Fruit fly (Drosophila melanogaster) whole organism, embryonic: ENCODE data around the gene Rlb1.

Experiments used
- Antp ChIP-seq: fragments of 200-800 bp; sonication (Bioruptor generic); optimal IDR thresholded peaks from 3 replicates; lab custom pipeline; 2016; ENCODE audit warnings: missing biosample characterization, missing genetic modification characterization
- CG10543 ChIP-seq: fragments of 200-800 bp; sonication (Bioruptor generic); optimal IDR thresholded peaks from 3 replicates; lab custom pipeline; 2017; ENCODE audit warnings: missing biosample characterization, mild to moderate bottlenecking, missing genetic modification characterization, moderate library complexity
- CG11504 ChIP-seq: fragments of 200-800 bp; sonication (Bioruptor generic); optimal IDR thresholded peaks from 3 replicates; lab custom pipeline; 2019; ENCODE audit warnings: missing biosample characterization, mild to moderate bottlenecking, missing genetic modification characterization, moderate library complexity
- CG11560 ChIP-seq: fragments of 200-800 bp; sonication (Bioruptor generic); IDR thresholded peaks from 3 replicates; pipeline ENCODE4 v1.3.6; 2022; ENCODE audit warnings: missing biosample characterization, missing genetic modification characterization
- CG12104 ChIP-seq: fragments of 200-800 bp; sonication (Bioruptor generic); optimal IDR thresholded peaks from 3 replicates; lab custom pipeline; 2016; ENCODE audit warnings: missing biosample characterization, missing genetic modification characterization
- CG13775 ChIP-seq: fragments of 200-800 bp; sonication (Bioruptor generic); optimal IDR thresholded peaks from 3 replicates; lab custom pipeline; 2017; ENCODE audit warnings: missing biosample characterization, mild to moderate bottlenecking, missing genetic modification characterization
- CG14441 ChIP-seq: fragments of 200-800 bp; sonication (Bioruptor generic); IDR thresholded peaks from 2 replicates; pipeline ENCODE4 v1.3.6; 2022; ENCODE audit warnings: missing biosample characterization, missing genetic modification characterization
- CG15696 ChIP-seq: fragments of 200-800 bp; sonication (Bioruptor generic); optimal IDR thresholded peaks from 2 replicates; lab custom pipeline; 2019; ENCODE audit warnings: missing biosample characterization, mild to moderate bottlenecking, missing genetic modification characterization, moderate library complexity
- CG17361 ChIP-seq: fragments of 200-800 bp; sonication (Bioruptor generic); IDR thresholded peaks from 3 replicates; pipeline ENCODE4 v1.3.6; 2022; ENCODE audit warnings: missing biosample characterization, missing genetic modification characterization
- CG18262 ChIP-seq: fragments of 200-800 bp; optimal IDR thresholded peaks from 3 replicates; lab custom pipeline; 2019; ENCODE audit warnings: missing biosample characterization, mild to moderate bottlenecking, missing genetic modification characterization, moderate library complexity
- CG18599 ChIP-seq: fragments of 200-800 bp; sonication (Bioruptor generic); optimal IDR thresholded peaks from 3 replicates; lab custom pipeline; 2017; ENCODE audit warnings: missing biosample characterization, missing genetic modification characterization, mild to moderate bottlenecking, moderate library complexity, missing genetic modification reagents
- CG2120 ChIP-seq: fragments of 200-800 bp; sonication (Bioruptor generic); optimal IDR thresholded peaks from 3 replicates; lab custom pipeline; 2016; ENCODE audit warnings: missing biosample characterization, missing genetic modification characterization
- CG2129 ChIP-seq: fragments of 200-800 bp; sonication (Bioruptor generic); IDR thresholded peaks from 2 replicates; pipeline ENCODE4 v1.3.6; 2022; ENCODE audit warnings: missing biosample characterization, missing genetic modification characterization; ENCODE audit not compliant: partially characterized antibody
- CG2712 ChIP-seq: fragments of 200-800 bp; optimal IDR thresholded peaks from 3 replicates; lab custom pipeline; 2019; ENCODE audit warnings: missing biosample characterization, mild to moderate bottlenecking, missing genetic modification characterization, moderate library complexity
- CG31388 ChIP-seq: fragments of 200-800 bp; sonication (Bioruptor generic); optimal IDR thresholded peaks from 2 replicates; lab custom pipeline; 2016; ENCODE audit warnings: missing biosample characterization, missing genetic modification characterization
- CG4820 ChIP-seq: fragments of 200-800 bp; sonication (Bioruptor generic); optimal IDR thresholded peaks from 3 replicates; lab custom pipeline; 2016; ENCODE audit warnings: missing biosample characterization, missing genetic modification characterization
- CG7786 ChIP-seq: fragments of 200-800 bp; sonication (Bioruptor generic); optimal IDR thresholded peaks from 2 replicates; lab custom pipeline; 2016; ENCODE audit warnings: missing biosample characterization, missing genetic modification characterization
- CG9215 ChIP-seq: fragments of 200-800 bp; sonication (Bioruptor generic); IDR thresholded peaks from 2 replicates; pipeline ENCODE4 v1.3.6; 2022; ENCODE audit warnings: missing biosample characterization, missing genetic modification characterization
- CHES-1-like ChIP-seq: fragments of 200-800 bp; sonication (Bioruptor generic); optimal IDR thresholded peaks from 2 replicates; lab custom pipeline; 2016; ENCODE audit warnings: missing biosample characterization, missing genetic modification characterization
- Chrac-16 ChIP-seq: fragments of 200-800 bp; sonication (Bioruptor generic); optimal IDR thresholded peaks from 3 replicates; lab custom pipeline; 2016; ENCODE audit warnings: missing biosample characterization, missing genetic modification characterization
- D ChIP-seq, 2 experiments: fragments of 200-800 bp in 1 of 2; fragments of >200 bp in 1 of 2; sonication (Bioruptor generic) in 1 of 2; optimal IDR thresholded peaks; 2 replicates in 1 of 2; 3 replicates in 1 of 2; lab custom pipeline; 2017; ENCODE audit warnings: mild to moderate bottlenecking in 1 of 2, missing biosample characterization in 1 of 2, missing genetic modification characterization in 1 of 2, missing genetic modification reagents in 1 of 2
- D19B ChIP-seq: fragments of 200-800 bp; sonication (Bioruptor generic); optimal IDR thresholded peaks from 2 replicates; lab custom pipeline; 2017; ENCODE audit warnings: missing biosample characterization, mild to moderate bottlenecking, missing genetic modification characterization
- Dek ChIP-seq: fragments of 200-800 bp; sonication (Bioruptor generic); optimal IDR thresholded peaks from 3 replicates; lab custom pipeline; 2019; ENCODE audit warnings: missing biosample characterization, mild to moderate bottlenecking, missing genetic modification characterization, moderate library complexity
- ERR ChIP-seq: fragments of 200-800 bp; sonication (Bioruptor generic); optimal IDR thresholded peaks from 2 replicates; lab custom pipeline; 2016; ENCODE audit warnings: missing biosample characterization, missing genetic modification characterization
- HmgD ChIP-seq: fragments of 200-800 bp; sonication (Bioruptor generic); optimal IDR thresholded peaks from 3 replicates; lab custom pipeline; 2016; ENCODE audit warnings: missing biosample characterization, missing genetic modification characterization
- NC2α ChIP-seq: fragments of 200-800 bp; sonication (Bioruptor generic); optimal IDR thresholded peaks from 2 replicates; lab custom pipeline; 2016; ENCODE audit warnings: missing biosample characterization, missing genetic modification characterization
- NC2β ChIP-seq: fragments of 200-800 bp; sonication (Bioruptor generic); optimal IDR thresholded peaks from 2 replicates; lab custom pipeline; 2016; ENCODE audit warnings: missing biosample characterization, missing genetic modification characterization
- Side ChIP-seq: fragments of 200-800 bp; sonication (Bioruptor generic); optimal IDR thresholded peaks from 2 replicates; lab custom pipeline; 2016; ENCODE audit warnings: missing biosample characterization, missing genetic modification characterization
- bab2 ChIP-seq: fragments of 200-800 bp; sonication (Bioruptor generic); optimal IDR thresholded peaks from 2 replicates; lab custom pipeline; 2016; ENCODE audit warnings: missing biosample characterization, missing genetic modification characterization
- disco-r ChIP-seq: fragments of 200-800 bp; sonication (Bioruptor generic); optimal IDR thresholded peaks from 2 replicates; lab custom pipeline; 2016; ENCODE audit warnings: missing biosample characterization, missing genetic modification characterization
- dm ChIP-seq: fragments of 200-800 bp; sonication (Bioruptor generic); optimal IDR thresholded peaks from 3 replicates; lab custom pipeline; 2016; ENCODE audit warnings: missing biosample characterization, missing genetic modification characterization
- dpn ChIP-seq, 2 experiments: fragments of 200-800 bp; sonication (Bioruptor generic); optimal IDR thresholded peaks; 3 replicates each; lab custom pipeline; 2016; ENCODE audit warnings: missing biosample characterization in 2 of 2, missing genetic modification characterization in 2 of 2
- esg ChIP-seq: fragments of 200-800 bp; sonication (Bioruptor generic); conservative IDR thresholded peaks from 2 replicates; pipeline ENCODE4 v1.3.6; 2022; ENCODE audit warnings: missing biosample characterization, missing genetic modification characterization
- fd3F ChIP-seq: fragments of 200-800 bp; sonication (Bioruptor generic); optimal IDR thresholded peaks from 2 replicates; lab custom pipeline; 2018; ENCODE audit warnings: missing biosample characterization, mild to moderate bottlenecking, missing genetic modification characterization, moderate library complexity
- grau ChIP-seq: fragments of 200-800 bp; optimal IDR thresholded peaks from 3 replicates; lab custom pipeline; 2019; ENCODE audit warnings: missing biosample characterization, mild to moderate bottlenecking, missing genetic modification characterization, moderate library complexity
- gsb-n ChIP-seq: fragments of 200-800 bp; sonication (Bioruptor generic); optimal IDR thresholded peaks from 3 replicates; lab custom pipeline; 2018; ENCODE audit warnings: missing biosample characterization, mild to moderate bottlenecking, missing genetic modification characterization
- insv ChIP-seq, 2 experiments: fragments of 200-800 bp; sonication (Bioruptor generic); optimal IDR thresholded peaks; 3 replicates each; lab custom pipeline; 2016 to 2018; ENCODE audit warnings: missing biosample characterization in 2 of 2, missing genetic modification characterization in 2 of 2
- jumu ChIP-seq: fragments of 200-800 bp; sonication (Bioruptor generic); optimal IDR thresholded peaks from 3 replicates; lab custom pipeline; 2016; ENCODE audit warnings: missing biosample characterization, missing genetic modification characterization
- kay ChIP-seq: fragments of 200-800 bp; sonication (Bioruptor generic); optimal IDR thresholded peaks from 2 replicates; lab custom pipeline; 2016; ENCODE audit warnings: missing biosample characterization, missing genetic modification characterization
- nau ChIP-seq: fragments of 200-800 bp; sonication (Bioruptor generic); optimal IDR thresholded peaks from 3 replicates; lab custom pipeline; 2017; ENCODE audit warnings: missing biosample characterization, mild to moderate bottlenecking, missing genetic modification characterization, missing genetic modification reagents
- nmo ChIP-seq: fragments of 200-800 bp; sonication (Bioruptor generic); optimal IDR thresholded peaks from 2 replicates; lab custom pipeline; 2018; ENCODE audit warnings: missing biosample characterization, mild to moderate bottlenecking, missing genetic modification characterization, moderate library complexity
- onecut ChIP-seq: fragments of 200-800 bp; sonication (Bioruptor generic); IDR thresholded peaks from 2 replicates; pipeline ENCODE4 v1.3.6; 2022; ENCODE audit warnings: missing biosample characterization, missing genetic modification characterization
- psq ChIP-seq: fragments of 200-800 bp; sonication (Bioruptor generic); optimal IDR thresholded peaks from 2 replicates; lab custom pipeline; 2017; ENCODE audit warnings: missing biosample characterization, missing genetic modification characterization
- sim ChIP-seq: fragments of 200-800 bp; sonication (Bioruptor generic); IDR thresholded peaks from 2 replicates; pipeline ENCODE4 v1.3.6; 2022; ENCODE audit warnings: missing biosample characterization, missing genetic modification characterization
- sr ChIP-seq: fragments of 200-800 bp; sonication (Bioruptor generic); IDR thresholded peaks from 3 replicates; pipeline ENCODE4 v1.3.6; 2022; ENCODE audit warnings: missing biosample characterization, missing genetic modification characterization
- stwl ChIP-seq: fragments of 200-800 bp; sonication (Bioruptor generic); optimal IDR thresholded peaks from 3 replicates; lab custom pipeline; 2018; ENCODE audit warnings: missing biosample characterization, mild to moderate bottlenecking, missing genetic modification characterization, moderate library complexity
- tna ChIP-seq: fragments of 200-800 bp; sonication (Bioruptor generic); IDR thresholded peaks from 2 replicates; pipeline ENCODE4 v1.3.6; 2022; ENCODE audit warnings: missing biosample characterization, missing genetic modification characterization; ENCODE audit not compliant: partially characterized antibody
- zen2 ChIP-seq: fragments of 200-800 bp; sonication (Bioruptor generic); IDR thresholded peaks from 3 replicates; pipeline ENCODE4 v1.3.6; 2022; ENCODE audit warnings: missing biosample characterization, missing genetic modification characterization; ENCODE audit not compliant: partially characterized antibody

The Rlb1 gene

dm6 chr3R:9563240-9563992, 50.3 kb downstream of the Rlb1 start, which contains the start of the genes CG9393 and Vps45 (continued):
- TF ChIP-seq disco-r (GFP tag; lab: Kevin White, UChicago) (no peak), Dek (tag; lab: Kevin White, UChicago) (peak; percentile 58), CG2120 (GFP tag; lab: Kevin White, UChicago) (peak; percentile 88), NC2β (GFP tag; lab: Kevin White, UChicago) (peak; percentile 52), kay (GFP tag; lab: Kevin White, UChicago) (peak; percentile 20), CG15696 (tag; lab: Kevin White, UChicago) (peak; percentile 60), zen2 (GFP tag; lab: Robert Waterston, UW) (peak; percentile 81), CG10543 (GFP tag; lab: Kevin White, UChicago) (peak; percentile 51), fd3F (peak; percentile 48), CG2712 (peak; percentile 67), D (optimal IDR thresholded peaks at IDR 0.05; lab: Kevin White, UChicago) (no peak), D (GFP tag; optimal IDR thresholded peaks at IDR 0.05; lab: Kevin White, UChicago) (no peak), dm (GFP tag; lab: Kevin White, UChicago) (peak; percentile 76), CHES-1-like (GFP tag; lab: Kevin White, UChicago) (peak; percentile 54), D19B (GFP tag; lab: Kevin White, UChicago) (no peak), psq (GFP tag; lab: Kevin White, UChicago) (peak; percentile 26), ERR (GFP tag; lab: Kevin White, UChicago) (no peak), CG4820 (peak; percentile 50), tna (GFP tag; lab: Robert Waterston, UW) (peak; percentile 87), CG7786 (GFP tag; lab: Kevin White, UChicago) (peak; percentile 57), nau (no peak), sim (no peak), CG11560 (tag; lab: Robert Waterston, UW) (peak; percentile 92), CG13775 (GFP tag; lab: Kevin White, UChicago) (peak; percentile 68), sr (no peak), HmgD (GFP tag; lab: Kevin White, UChicago) (peak; percentile 44), stwl (tag; lab: Kevin White, UChicago) (peak; percentile 53), CG18599 (GFP tag; lab: Kevin White, UChicago) (no peak), gsb-n (tag; lab: Kevin White, UChicago) (no peak), dpn (GFP tag; optimal IDR thresholded peaks at IDR 0.05; lab: Kevin White, UChicago) (peak; percentile 77), CG9215 (GFP tag; lab: Robert Waterston, UW) (peak; percentile 63), CG2129 (peak; percentile 75), CG17361 (peak; percentile 79), CG11504 (no peak), CG31388 (peak; percentile 13), grau (tag; lab: Kevin White, UChicago) (peak; percentile 66), CG12104 (GFP tag; lab: Kevin White, UChicago) (peak; percentile 27), esg (GFP tag; lab: Robert Waterston, UW) (peak; percentile 50; the same call in 1 of the 2 replicates), onecut (0 out of 2 replicates have a peak, but pooled peaks have one; percentile 18), Antp (GFP tag; lab: Kevin White, UChicago) (peak; percentile 48), jumu (GFP tag; lab: Kevin White, UChicago) (peak; percentile 62), nmo (GFP tag; lab: Kevin White, UChicago) (peak; percentile 86), NC2α (GFP tag; lab: Kevin White, UChicago) (peak; percentile 29), Side (GFP tag; lab: Kevin White, UChicago) (peak; percentile 23), bab2 (GFP tag; lab: Kevin White, UChicago) (peak; percentile 63), insv (GFP tag; optimal IDR thresholded peaks at IDR 0.05; lab: Kevin White, UChicago) (peak in 1 of 2 experiments; percentile 44), CG14441 (peak; percentile 39; the same call in 1 of the 2 replicates), Chrac-16 (GFP tag; lab: Kevin White, UChicago) (peak; percentile 63), CG18262 (tag; lab: Kevin White, UChicago) (peak; percentile 53)
